Worm (Caenorhabditis elegans) whole organism, L2 larva: ENCODE results near the gene tbx-43.

ENCODE experiments used
- F13H6.1 ChIP-seq: sonication (generic microtip); optimal IDR thresholded peaks from 2 replicates; lab custom pipeline; 2016; ENCODE audit warnings: missing genetic modification characterization, missing compliant biosample characterization
- ceh-16 ChIP-seq: fragments of 150-350 bp; optimal IDR thresholded peaks from 2 replicates; lab custom pipeline; 2014; ENCODE audit warnings: missing biosample characterization, missing genetic modification characterization
- elt-3 ChIP-seq: sonication (generic microtip); optimal IDR thresholded peaks from 2 replicates; lab custom pipeline; 2017; ENCODE audit warnings: missing biosample characterization, missing genetic modification characterization
- sem-4 ChIP-seq: fragments of 150-350 bp; optimal IDR thresholded peaks from 2 replicates; lab custom pipeline; 2014; ENCODE audit warnings: missing biosample characterization, missing genetic modification reagents, missing genetic modification characterization
- zag-1 ChIP-seq: fragments of 150-350 bp; optimal IDR thresholded peaks from 2 replicates; lab custom pipeline; 2014; ENCODE audit warnings: missing biosample characterization, missing genetic modification characterization
- ztf-11 ChIP-seq: sonication (generic microtip); optimal IDR thresholded peaks from 2 replicates; lab custom pipeline; 2017; ENCODE audit warnings: missing biosample characterization, missing genetic modification characterization

ce11 chrIII:1805415-1806008, 35.6 kb upstream of the tbx-43 start:
- TF ChIP-seq ceh-16 (tag; lab: Kevin White, UChicago) = no peak
- TF ChIP-seq sem-4 (tag; lab: Kevin White, UChicago) = no peak
- no peak for TF ChIP-seq elt-3 (tag; lab: Kevin White, UChicago)
- peak; percentile 9 for TF ChIP-seq zag-1
- TF ChIP-seq F13H6.1 (tag; lab: Kevin White, UChicago) = no peak
- no peak for TF ChIP-seq ztf-11 (tag; lab: Kevin White, UChicago)
